Worm (Caenorhabditis elegans): ENCODE data around the gene C03B8.3.

DNA sequence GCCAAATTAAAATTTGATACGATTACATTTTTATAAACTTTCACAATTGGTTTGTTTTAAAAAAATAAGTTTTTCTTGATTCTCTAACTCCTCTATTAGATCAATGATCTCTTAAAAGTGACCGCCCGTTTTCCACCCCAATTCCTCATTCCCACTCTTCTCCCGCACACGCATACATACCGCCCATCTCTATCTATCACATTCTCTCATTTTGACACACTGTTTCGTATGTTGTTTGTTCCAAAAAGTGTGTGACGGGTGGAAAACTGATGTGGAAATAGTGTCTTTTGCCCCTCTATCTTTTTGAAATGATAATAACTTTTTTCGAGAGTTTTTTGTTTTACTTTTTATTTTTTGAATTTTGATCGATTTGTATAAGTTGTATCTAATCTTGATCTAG lies 6.2 kb downstream of the C03B8.3 start:
- TF ChIP-seq pqm-1 (tag; optimal IDR thresholded peaks at IDR 0.05) = peak; percentile 98
- TF ChIP-seq nhr-76 (tag; optimal IDR thresholded peaks at IDR 0.05) = peak; percentile 73
- TF ChIP-seq daf-8 (GFP tag; IDR thresholded peaks at IDR 0.05) = no peak
- peak; percentile 85 for TF ChIP-seq nhr-11 (tag; optimal IDR thresholded peaks at IDR 0.05)
- TF ChIP-seq skn-1 (tag; optimal IDR thresholded peaks at IDR 0.05) = no peak
- no peak for TF ChIP-seq egl-27 (tag; optimal IDR thresholded peaks at IDR 0.05)
- peak; percentile 53 for TF ChIP-seq dpl-1 (GFP tag; optimal IDR thresholded peaks at IDR 0.05)
- TF ChIP-seq ceh-20 (GFP tag; IDR thresholded peaks at IDR 0.05) = peak; percentile 72
